Worm (Caenorhabditis elegans) whole organism, early embryonic: ENCODE data around the gene clec-21.

Experiments
- B0310.2 ChIP-seq: sonication (generic microtip); optimal IDR thresholded peaks from 2 replicates; lab custom pipeline; 2016; ENCODE audit warnings: mild to moderate bottlenecking, missing genetic modification characterization, missing compliant biosample characterization
- F13C5.2 ChIP-seq: sonication (generic microtip); optimal IDR thresholded peaks from 2 replicates; lab custom pipeline; 2017; ENCODE audit warnings: mild to moderate bottlenecking, missing genetic modification characterization, inconsistent platforms, missing compliant biosample characterization
- aly-1 ChIP-seq: sonication (generic microtip); optimal IDR thresholded peaks from 2 replicates; lab custom pipeline; 2016; ENCODE audit warnings: missing genetic modification characterization, missing compliant biosample characterization
- ama-1 ChIP-seq: fragments of 150-350 bp; optimal IDR thresholded peaks from 2 replicates; lab custom pipeline; 2014
- ceh-13 ChIP-seq: fragments of 200-800 bp; sonication (Bioruptor generic); optimal IDR thresholded peaks from 2 replicates; lab custom pipeline; 2018; ENCODE audit warnings: mild to moderate bottlenecking, missing genetic modification characterization, missing compliant biosample characterization
- ceh-36 ChIP-seq: sonication (generic microtip); optimal IDR thresholded peaks from 2 replicates; lab custom pipeline; 2016; ENCODE audit warnings: missing genetic modification characterization, inconsistent platforms, missing compliant biosample characterization
- ets-7 ChIP-seq: sonication (generic microtip); optimal IDR thresholded peaks from 2 replicates; lab custom pipeline; 2016; ENCODE audit warnings: missing genotype, missing genetic modification characterization, missing compliant biosample characterization
- flt-1 ChIP-seq: fragments of 200-800 bp; sonication (Bioruptor generic); IDR thresholded peaks from 2 replicates; pipeline ENCODE4 v1.3.6; 2022; ENCODE audit warnings: missing genetic modification characterization, missing compliant biosample characterization
- hmbx-1 ChIP-seq: sonication (generic microtip); optimal IDR thresholded peaks from 2 replicates; lab custom pipeline; 2016; ENCODE audit warnings: mild to moderate bottlenecking, missing genetic modification characterization, missing compliant biosample characterization
- hmg-4 ChIP-seq: fragments of 200-800 bp; sonication (Bioruptor generic); optimal IDR thresholded peaks from 2 replicates; lab custom pipeline; 2018; ENCODE audit warnings: mild to moderate bottlenecking, missing genetic modification characterization, missing compliant biosample characterization
- hnd-1 ChIP-seq: sonication (generic microtip); optimal IDR thresholded peaks from 2 replicates; lab custom pipeline; 2016; ENCODE audit warnings: missing genetic modification characterization, missing compliant biosample characterization
- scrt-1 ChIP-seq: fragments of 200-800 bp; sonication (Bioruptor generic); IDR thresholded peaks from 2 replicates; pipeline ENCODE4 v1.3.6; 2022; ENCODE audit warnings: missing genetic modification characterization, missing compliant biosample characterization
- tbx-11 ChIP-seq: fragments of 200-800 bp; sonication (Bioruptor generic); IDR thresholded peaks from 2 replicates; pipeline ENCODE4 v1.3.6; 2022; ENCODE audit warnings: missing genetic modification characterization, missing compliant biosample characterization
- tra-4 ChIP-seq: sonication (generic microtip); optimal IDR thresholded peaks from 2 replicates; lab custom pipeline; 2017; ENCODE audit warnings: missing genetic modification characterization, missing compliant biosample characterization

DNA sequence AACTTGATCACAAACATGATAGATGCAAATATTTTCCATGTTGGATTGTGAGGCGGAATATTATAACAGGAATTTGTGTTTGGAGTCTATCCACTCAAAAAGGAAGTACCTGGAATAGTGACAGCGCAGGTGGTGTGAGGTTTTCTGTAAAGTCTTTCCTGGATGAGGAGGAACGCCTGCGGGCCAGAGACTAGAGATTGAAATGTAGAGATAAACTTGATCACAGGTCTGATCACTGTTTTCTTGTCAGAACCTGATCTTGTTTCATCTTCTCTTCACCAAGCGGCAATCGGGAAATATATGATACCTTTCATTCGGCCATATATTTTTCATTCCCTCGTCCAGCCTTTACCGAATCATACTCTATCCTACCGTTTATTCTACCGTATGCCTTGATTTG lies 2.3 kb upstream of the clec-21 start, which contains the start of gene T07H3.8:
- TF ChIP-seq F13C5.2 (tag; lab: Kevin White, UChicago) (no peak), B0310.2 (tag; lab: Kevin White, UChicago) (no peak), hmg-4 (GFP tag; lab: Kevin White, UChicago) (no peak), ama-1 (lab: Kevin White, UChicago) (no peak), hmbx-1 (tag; lab: Kevin White, UChicago) (no peak), scrt-1 (GFP tag; lab: Robert Waterston, UW) (no peak), flt-1 (GFP tag; lab: Robert Waterston, UW) (no peak), ceh-36 (tag; lab: Kevin White, UChicago) (no peak), aly-1 (tag; lab: Kevin White, UChicago) (no peak), tbx-11 (GFP tag; lab: Robert Waterston, UW) (no peak), hnd-1 (tag; lab: Kevin White, UChicago) (no peak), tra-4 (no peak), ceh-13 (GFP tag; lab: Kevin White, UChicago) (no peak), ets-7 (tag; lab: Kevin White, UChicago) (no peak)
